Fruit fly (Drosophila melanogaster) whole organism, embryonic: ENCODE data around the gene CG13676.

ENCODE experiments used
- B-H2 ChIP-seq: fragments of 200-800 bp; sonication (Bioruptor generic); optimal IDR thresholded peaks from 2 replicates; lab custom pipeline; 2018; ENCODE audit warnings: missing biosample characterization, mild to moderate bottlenecking, missing genetic modification characterization
- Bgb ChIP-seq: fragments of 200-800 bp; sonication (Bioruptor generic); IDR thresholded peaks from 2 replicates; pipeline ENCODE4 v1.3.6; 2022; ENCODE audit warnings: missing biosample characterization, missing genetic modification characterization; ENCODE audit not compliant: partially characterized antibody
- CG12219 ChIP-seq: fragments of 200-800 bp; sonication (Bioruptor generic); optimal IDR thresholded peaks from 3 replicates; lab custom pipeline; 2018; ENCODE audit warnings: missing biosample characterization, mild to moderate bottlenecking, missing genetic modification characterization
- CG16815 ChIP-seq: fragments of 200-800 bp; sonication (Bioruptor generic); optimal IDR thresholded peaks from 3 replicates; lab custom pipeline; 2017; ENCODE audit warnings: missing biosample characterization, mild to moderate bottlenecking, missing genetic modification characterization
- CG17912 ChIP-seq: fragments of 200-800 bp; sonication (Bioruptor generic); optimal IDR thresholded peaks from 2 replicates; lab custom pipeline; 2018; ENCODE audit warnings: missing biosample characterization, mild to moderate bottlenecking, missing genetic modification characterization
- CG18599 ChIP-seq: fragments of 200-800 bp; sonication (Bioruptor generic); optimal IDR thresholded peaks from 3 replicates; lab custom pipeline; 2017; ENCODE audit warnings: missing biosample characterization, missing genetic modification characterization, mild to moderate bottlenecking, moderate library complexity, missing genetic modification reagents
- CG2120 ChIP-seq: fragments of 200-800 bp; sonication (Bioruptor generic); optimal IDR thresholded peaks from 3 replicates; lab custom pipeline; 2016; ENCODE audit warnings: missing biosample characterization, missing genetic modification characterization
- CG30431 ChIP-seq: fragments of 200-800 bp; sonication (Bioruptor generic); optimal IDR thresholded peaks from 2 replicates; lab custom pipeline; 2017; ENCODE audit warnings: missing biosample characterization, missing genetic modification characterization
- CG34224 ChIP-seq: fragments of 200-800 bp; sonication (Bioruptor generic); IDR thresholded peaks from 3 replicates; pipeline ENCODE4 v1.3.6; 2022; ENCODE audit warnings: missing biosample characterization, missing genetic modification characterization; ENCODE audit not compliant: partially characterized antibody
- CG4360 ChIP-seq: fragments of 200-800 bp; sonication (Bioruptor generic); IDR thresholded peaks from 2 replicates; pipeline ENCODE4 v1.3.6; 2022; ENCODE audit warnings: missing biosample characterization, missing genetic modification characterization
- CG4617 ChIP-seq: fragments of 200-800 bp; sonication (Bioruptor generic); optimal IDR thresholded peaks from 3 replicates; lab custom pipeline; 2016; ENCODE audit warnings: missing biosample characterization, missing genetic modification characterization, borderline replicate concordance
- CG6791 ChIP-seq: fragments of 200-800 bp; sonication (Bioruptor generic); IDR thresholded peaks from 3 replicates; pipeline ENCODE4 v1.3.6; 2022; ENCODE audit warnings: missing biosample characterization, missing genetic modification characterization; ENCODE audit not compliant: partially characterized antibody
- CG6813 ChIP-seq: fragments of 200-800 bp; sonication (Bioruptor generic); optimal IDR thresholded peaks from 2 replicates; lab custom pipeline; 2017; ENCODE audit warnings: missing biosample characterization, missing genetic modification characterization, mild to moderate bottlenecking, moderate library complexity, missing genetic modification reagents
- CG6854 ChIP-seq: fragments of 200-800 bp; sonication (Bioruptor generic); optimal IDR thresholded peaks from 3 replicates; lab custom pipeline; 2017; ENCODE audit warnings: missing biosample characterization, mild to moderate bottlenecking, missing genetic modification characterization
- CG7357 ChIP-seq: fragments of 200-800 bp; sonication (Bioruptor generic); IDR thresholded peaks from 3 replicates; pipeline ENCODE4 v1.3.6; 2022; ENCODE audit warnings: missing biosample characterization, missing genetic modification characterization
- CG8290 ChIP-seq, 3 experiments: fragments of 200-800 bp; sonication (Bioruptor generic); optimal IDR thresholded peaks; 2 replicates each; lab custom pipeline; 2016 to 2019; ENCODE audit warnings: missing biosample characterization in 3 of 3, missing genetic modification characterization in 3 of 3, mild to moderate bottlenecking in 2 of 3, moderate library complexity in 1 of 3
- CG9609 ChIP-seq: fragments of 200-800 bp; sonication (Bioruptor generic); optimal IDR thresholded peaks from 3 replicates; lab custom pipeline; 2016; ENCODE audit warnings: missing biosample characterization, missing genetic modification characterization
- CHES-1-like ChIP-seq: fragments of 200-800 bp; sonication (Bioruptor generic); optimal IDR thresholded peaks from 2 replicates; lab custom pipeline; 2016; ENCODE audit warnings: missing biosample characterization, missing genetic modification characterization
- Dek ChIP-seq: fragments of 200-800 bp; sonication (Bioruptor generic); optimal IDR thresholded peaks from 3 replicates; lab custom pipeline; 2019; ENCODE audit warnings: missing biosample characterization, mild to moderate bottlenecking, missing genetic modification characterization, moderate library complexity
- Doc3 ChIP-seq: fragments of 200-800 bp; sonication (Bioruptor generic); IDR thresholded peaks from 3 replicates; pipeline ENCODE4 v1.3.6; 2022; ENCODE audit warnings: missing biosample characterization, missing genetic modification characterization; ENCODE audit not compliant: partially characterized antibody
- Gsc ChIP-seq: fragments of 200-800 bp; sonication (Bioruptor generic); IDR thresholded peaks from 2 replicates; pipeline ENCODE4 v1.3.6; 2022; ENCODE audit warnings: missing biosample characterization, missing genetic modification characterization
- Hr3 ChIP-seq: fragments of 200-800 bp; sonication (Bioruptor generic); optimal IDR thresholded peaks from 3 replicates; lab custom pipeline; 2016; ENCODE audit warnings: missing biosample characterization, missing genetic modification characterization
- MBD-R2 ChIP-seq: fragments of 200-800 bp; sonication (Bioruptor generic); IDR thresholded peaks from 2 replicates; pipeline ENCODE4 v1.3.6; 2022; ENCODE audit warnings: missing biosample characterization, missing genetic modification characterization
- NFAT ChIP-seq: fragments of 200-800 bp; sonication (Bioruptor generic); IDR thresholded peaks from 2 replicates; pipeline ENCODE4 v1.3.6; 2022; ENCODE audit warnings: missing biosample characterization, missing genetic modification characterization
- Ravus ChIP-seq: fragments of 200-800 bp; sonication (Bioruptor generic); IDR thresholded peaks from 2 replicates; pipeline ENCODE4 v1.3.6; 2022; ENCODE audit warnings: missing biosample characterization, missing genetic modification characterization
- Side ChIP-seq: fragments of 200-800 bp; sonication (Bioruptor generic); optimal IDR thresholded peaks from 2 replicates; lab custom pipeline; 2016; ENCODE audit warnings: missing biosample characterization, missing genetic modification characterization
- TFAM ChIP-seq: fragments of 200-800 bp; sonication (Bioruptor generic); optimal IDR thresholded peaks from 2 replicates; lab custom pipeline; 2017; ENCODE audit warnings: missing biosample characterization, missing genetic modification characterization, inconsistent platforms
- Tbp ChIP-seq: fragments of >200 bp; optimal IDR thresholded peaks from 2 replicates; lab custom pipeline; 2018; ENCODE audit warnings: missing biosample characterization, missing genetic modification characterization
- Xbp1 ChIP-seq: fragments of 200-800 bp; sonication (Bioruptor generic); optimal IDR thresholded peaks from 3 replicates; lab custom pipeline; 2016; ENCODE audit warnings: missing biosample characterization, mild to moderate bottlenecking, missing genetic modification characterization
- YL-1 ChIP-seq: fragments of 200-800 bp; sonication (Bioruptor generic); optimal IDR thresholded peaks from 3 replicates; lab custom pipeline; 2017; ENCODE audit warnings: missing biosample characterization, mild to moderate bottlenecking, missing genetic modification characterization
- al ChIP-seq: fragments of 200-800 bp; sonication (Bioruptor generic); IDR thresholded peaks from 2 replicates; pipeline ENCODE4 v1.3.6; 2022; ENCODE audit warnings: missing biosample characterization, missing genetic modification characterization
- ara ChIP-seq: fragments of 200-800 bp; sonication (Bioruptor generic); IDR thresholded peaks from 2 replicates; pipeline ENCODE4 v1.3.6; 2022; ENCODE audit warnings: missing biosample characterization, missing genetic modification characterization
- bab2 ChIP-seq: fragments of 200-800 bp; sonication (Bioruptor generic); optimal IDR thresholded peaks from 2 replicates; lab custom pipeline; 2016; ENCODE audit warnings: missing biosample characterization, missing genetic modification characterization
- croc ChIP-seq: fragments of 200-800 bp; sonication (Bioruptor generic); conservative IDR thresholded peaks from 3 replicates; pipeline ENCODE4 v1.3.6; 2022; ENCODE audit warnings: missing biosample characterization, missing genetic modification characterization
- dmrt11E ChIP-seq: fragments of 200-800 bp; sonication (Bioruptor generic); optimal IDR thresholded peaks from 3 replicates; lab custom pipeline; 2018; ENCODE audit warnings: missing biosample characterization, mild to moderate bottlenecking, missing genetic modification characterization, moderate library complexity
- grau ChIP-seq: fragments of 200-800 bp; optimal IDR thresholded peaks from 3 replicates; lab custom pipeline; 2019; ENCODE audit warnings: missing biosample characterization, mild to moderate bottlenecking, missing genetic modification characterization, moderate library complexity
- klu ChIP-seq: fragments of 200-800 bp; sonication (Bioruptor generic); IDR thresholded peaks from 2 replicates; pipeline ENCODE4 v1.3.6; 2022; ENCODE audit warnings: missing biosample characterization, missing genetic modification characterization
- lbe ChIP-seq: fragments of 200-800 bp; sonication (Bioruptor generic); optimal IDR thresholded peaks from 2 replicates; lab custom pipeline; 2016; ENCODE audit warnings: missing biosample characterization, mild to moderate bottlenecking, missing genetic modification characterization
- sens-2 ChIP-seq: fragments of 200-800 bp; sonication (Bioruptor generic); IDR thresholded peaks from 2 replicates; pipeline ENCODE4 v1.3.6; 2022; ENCODE audit warnings: missing biosample characterization, missing genetic modification characterization
- sim ChIP-seq: fragments of 200-800 bp; sonication (Bioruptor generic); IDR thresholded peaks from 2 replicates; pipeline ENCODE4 v1.3.6; 2022; ENCODE audit warnings: missing biosample characterization, missing genetic modification characterization
- stwl ChIP-seq: fragments of 200-800 bp; sonication (Bioruptor generic); optimal IDR thresholded peaks from 3 replicates; lab custom pipeline; 2018; ENCODE audit warnings: missing biosample characterization, mild to moderate bottlenecking, missing genetic modification characterization, moderate library complexity
- sug ChIP-seq: fragments of 200-800 bp; optimal IDR thresholded peaks from 2 replicates; lab custom pipeline; 2019; ENCODE audit warnings: missing biosample characterization, mild to moderate bottlenecking, missing genetic modification characterization, moderate library complexity
- trem ChIP-seq: fragments of 200-800 bp; optimal IDR thresholded peaks from 3 replicates; lab custom pipeline; 2019; ENCODE audit warnings: missing biosample characterization, mild to moderate bottlenecking, missing genetic modification characterization, moderate library complexity
- trh ChIP-seq: fragments of 200-800 bp; sonication (Bioruptor generic); optimal IDR thresholded peaks from 2 replicates; lab custom pipeline; 2016; ENCODE audit warnings: missing biosample characterization, missing genetic modification characterization
- tx ChIP-seq: fragments of 200-800 bp; sonication (Bioruptor generic); optimal IDR thresholded peaks from 2 replicates; lab custom pipeline; 2016; ENCODE audit warnings: missing biosample characterization, missing genetic modification characterization
- vvl ChIP-seq: fragments of 200-800 bp; sonication (Bioruptor generic); IDR thresholded peaks from 2 replicates; pipeline ENCODE4 v1.3.6; 2022; ENCODE audit warnings: missing biosample characterization, missing genetic modification characterization
- zen ChIP-seq: fragments of 200-800 bp; sonication (Bioruptor generic); optimal IDR thresholded peaks from 3 replicates; lab custom pipeline; 2018; ENCODE audit warnings: missing biosample characterization, mild to moderate bottlenecking, missing genetic modification characterization, moderate library complexity

Gene CG13676

DNA sequence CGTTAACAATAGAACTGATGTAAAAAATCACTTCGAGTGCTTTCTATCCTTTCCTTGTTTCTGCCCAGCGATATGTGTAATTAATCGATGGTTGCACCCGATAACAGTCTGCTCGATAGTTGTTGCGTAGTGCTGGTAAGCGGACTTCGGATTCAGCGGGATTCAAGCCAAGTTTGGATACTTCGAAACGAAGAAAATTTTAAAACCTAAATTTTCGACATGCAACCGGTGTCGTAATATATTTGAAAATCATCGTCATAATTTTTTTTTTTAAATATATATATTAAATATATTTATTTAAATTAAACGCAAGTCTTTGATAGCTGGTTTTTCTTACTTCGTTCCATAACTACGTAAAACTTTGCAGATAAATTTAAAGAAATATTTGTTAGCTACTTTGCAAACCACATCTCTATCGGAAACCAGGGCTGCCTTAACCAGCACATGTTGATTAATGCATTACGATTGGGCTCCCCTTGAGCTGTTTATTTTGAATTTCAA lies 46.2 kb upstream of the CG13676 start, which contains the start of the genes UbcE2M and Dhps (continued):
- no peak for TF ChIP-seq sim (GFP tag; lab: Robert Waterston, UW)
- no peak; the same call in 1 of the 2 replicates for TF ChIP-seq Ravus (GFP tag; lab: Robert Waterston, UW)
- peak; percentile 61 for TF ChIP-seq CG30431 (GFP tag; lab: Kevin White, UChicago)
- no peak for TF ChIP-seq TFAM (GFP tag; lab: Kevin White, UChicago)
- TF ChIP-seq vvl (GFP tag; lab: Robert Waterston, UW), result peak; percentile 37; the same call in 1 of the 2 replicates
- peak; percentile 62; the same call in 1 of the 2 replicates for TF ChIP-seq klu (GFP tag; lab: Robert Waterston, UW)
- peak; percentile 57 for TF ChIP-seq croc
- no peak for TF ChIP-seq CG18599 (GFP tag; lab: Kevin White, UChicago)
- peak; percentile 54; the same call in 1 of the 3 replicates for TF ChIP-seq Doc3 (GFP tag; lab: Robert Waterston, UW)
- 0 out of 2 replicates have a peak, but pooled peaks have one; percentile 32 for TF ChIP-seq sens-2 (GFP tag; lab: Robert Waterston, UW)
- no peak for TF ChIP-seq Side (GFP tag; lab: Kevin White, UChicago)
- peak; percentile 82 for TF ChIP-seq Hr3 (GFP tag; lab: Kevin White, UChicago)
- no peak for TF ChIP-seq CG6813 (GFP tag; lab: Kevin White, UChicago)
- no peak for TF ChIP-seq bab2 (GFP tag; lab: Kevin White, UChicago)
- TF ChIP-seq CG8290 (GFP tag; optimal IDR thresholded peaks at IDR 0.05; lab: Kevin White, UChicago), result peak; percentile 53
- peak in 1 of 2 experiments; percentile 1 for TF ChIP-seq CG8290 (tag; optimal IDR thresholded peaks at IDR 0.05; lab: Kevin White, UChicago)
- peak; percentile 62 for TF ChIP-seq NFAT (GFP tag; lab: Robert Waterston, UW)
- peak; percentile 80 for TF ChIP-seq Dek (tag; lab: Kevin White, UChicago)
- no peak for TF ChIP-seq CG17912 (GFP tag; lab: Kevin White, UChicago)

DNA sequence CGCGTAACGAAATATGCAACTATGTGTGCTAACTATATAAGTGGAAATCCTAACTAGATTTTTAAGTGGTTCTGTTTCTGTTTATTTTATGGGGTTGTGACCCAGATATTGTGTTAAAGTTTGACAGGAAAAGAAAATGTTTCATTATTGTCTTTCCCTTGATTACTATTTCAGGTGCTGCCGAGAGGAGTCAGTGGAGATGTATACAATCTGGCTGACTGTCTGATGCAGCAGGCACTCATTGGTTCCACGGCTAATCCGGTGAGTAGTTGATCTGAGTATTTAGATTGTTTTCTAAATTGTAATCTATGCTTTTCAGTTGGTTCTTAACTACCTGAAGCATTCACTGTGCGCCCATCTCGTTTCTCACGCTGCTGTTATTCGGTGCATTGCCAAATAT lies 41.4 kb upstream of the CG13676 start, which contains the start of gene CG7387:
TSS of gene CG7387 (minus strand) at position 101 of the 400 bp plus-strand sequence.
- TF ChIP-seq CG6854 (no peak), al (GFP tag; lab: Robert Waterston, UW) (no peak), trh (GFP tag; lab: Kevin White, UChicago) (no peak), dmrt11E (tag; lab: Kevin White, UChicago) (no peak), sug (tag; lab: Kevin White, UChicago) (no peak), YL-1 (GFP tag; lab: Kevin White, UChicago) (no peak), CG12219 (GFP tag; lab: Kevin White, UChicago) (no peak), CG16815 (no peak), Gsc (GFP tag; lab: Robert Waterston, UW) (no peak), Tbp (no peak), CHES-1-like (no peak)

DNA sequence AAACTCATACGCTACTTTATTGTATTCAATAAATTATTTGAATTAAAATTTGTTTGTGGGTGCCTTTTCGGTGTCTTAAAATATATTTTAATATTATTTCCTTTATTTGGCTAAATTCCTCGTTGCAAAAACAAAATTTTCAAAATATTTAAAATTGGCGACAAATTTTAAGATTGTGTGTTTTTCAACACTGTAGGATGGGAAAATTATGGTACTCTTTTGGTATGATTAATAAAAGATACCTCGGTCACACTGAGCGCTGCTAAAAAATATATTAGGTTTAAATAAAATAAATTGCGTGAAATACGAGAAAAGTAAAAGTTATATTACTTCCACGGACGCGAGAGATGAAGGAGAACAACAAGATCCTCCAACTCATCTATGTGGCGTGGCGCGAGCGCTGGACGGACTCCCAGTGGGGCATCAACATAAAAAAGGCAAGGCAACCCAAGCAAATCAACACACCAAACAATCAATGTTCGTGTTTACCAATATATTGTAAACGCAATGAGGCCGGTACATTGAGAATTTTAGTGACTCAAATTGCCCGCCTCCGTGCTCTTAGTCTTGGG lies 39.5 kb upstream of the CG13676 start, which contains the start of gene MED24:
TSS of gene MED24 (plus strand) at position 229 of the 572 bp plus-strand sequence.
- TF ChIP-seq MBD-R2 (GFP tag; lab: Robert Waterston, UW) (peak; percentile 70), zen (tag; lab: Kevin White, UChicago) (peak; percentile 28), CG6791 (GFP tag; lab: Robert Waterston, UW) (no peak), grau (peak; percentile 9), CG4360 (no peak), Xbp1 (GFP tag; lab: Kevin White, UChicago) (peak; percentile 1), B-H2 (GFP tag; lab: Kevin White, UChicago) (peak; percentile 16), CG9609 (GFP tag; lab: Kevin White, UChicago) (no peak), CG34224 (peak; percentile 22; the same call in 1 of the 3 replicates), tx (no peak), CG2120 (GFP tag; lab: Kevin White, UChicago) (peak; percentile 36), ara (GFP tag; lab: Robert Waterston, UW) (no peak), Bgb (GFP tag; lab: Robert Waterston, UW) (peak; percentile 12; the same call in 1 of the 2 replicates), YL-1 (GFP tag; lab: Kevin White, UChicago) (peak; percentile 22), CG4617 (GFP tag; lab: Kevin White, UChicago) (peak; percentile 82), lbe (GFP tag; lab: Kevin White, UChicago) (peak; percentile 15), CG7357 (GFP tag; lab: Robert Waterston, UW) (no peak), trem (tag; lab: Kevin White, UChicago) (peak; percentile 32), stwl (tag; lab: Kevin White, UChicago) (peak; percentile 82)
